Fruit fly (Drosophila melanogaster) whole organism, embryonic: ENCODE data around the gene CG14277.
A peak's percentile ranks its signal among the peaks of the same experiment; 100 is the strongest.

Experiments
- Abd-B ChIP-seq: fragments of 200-800 bp; sonication (Bioruptor generic); optimal IDR thresholded peaks from 2 replicates; lab custom pipeline; 2018; ENCODE audit warnings: missing biosample characterization, mild to moderate bottlenecking, missing genetic modification characterization, moderate library complexity
- Aef1 ChIP-seq: fragments of 200-800 bp; sonication (Bioruptor generic); IDR thresholded peaks from 3 replicates; pipeline ENCODE4 v1.3.6; 2022; ENCODE audit warnings: missing biosample characterization, missing genetic modification characterization
- BtbVII ChIP-seq: fragments of 200-800 bp; sonication (Bioruptor generic); optimal IDR thresholded peaks from 3 replicates; lab custom pipeline; 2017; ENCODE audit warnings: missing biosample characterization, mild to moderate bottlenecking, missing genetic modification characterization
- CG10431 ChIP-seq: fragments of 200-800 bp; sonication (Bioruptor generic); optimal IDR thresholded peaks from 3 replicates; lab custom pipeline; 2018; ENCODE audit warnings: missing biosample characterization, mild to moderate bottlenecking, missing genetic modification characterization
- CG11723 ChIP-seq: fragments of 200-800 bp; sonication (Bioruptor generic); optimal IDR thresholded peaks from 2 replicates; lab custom pipeline; 2017; ENCODE audit warnings: missing biosample characterization, mild to moderate bottlenecking, missing genetic modification characterization
- CG12236 ChIP-seq: fragments of 200-800 bp; sonication (Bioruptor generic); optimal IDR thresholded peaks from 2 replicates; lab custom pipeline; 2016; ENCODE audit warnings: missing biosample characterization, missing genetic modification characterization
- CG1233 ChIP-seq: fragments of 200-800 bp; sonication (Bioruptor generic); optimal IDR thresholded peaks from 4 replicates; lab custom pipeline; 2018; ENCODE audit warnings: missing biosample characterization, mild to moderate bottlenecking, missing genetic modification characterization
- CG14860 ChIP-seq: fragments of 200-800 bp; sonication (Bioruptor generic); IDR thresholded peaks from 3 replicates; pipeline ENCODE4 v1.3.6; 2022; ENCODE audit warnings: missing biosample characterization, missing genetic modification characterization; ENCODE audit not compliant: partially characterized antibody
- CG18011 ChIP-seq: fragments of 200-800 bp; sonication (Bioruptor generic); optimal IDR thresholded peaks from 2 replicates; lab custom pipeline; 2017; ENCODE audit warnings: missing biosample characterization, missing genetic modification characterization, mild to moderate bottlenecking, moderate library complexity, missing genotype
- CG18262 ChIP-seq: fragments of 200-800 bp; optimal IDR thresholded peaks from 3 replicates; lab custom pipeline; 2019; ENCODE audit warnings: missing biosample characterization, mild to moderate bottlenecking, missing genetic modification characterization, moderate library complexity
- CG18599 ChIP-seq: fragments of 200-800 bp; sonication (Bioruptor generic); optimal IDR thresholded peaks from 3 replicates; lab custom pipeline; 2017; ENCODE audit warnings: missing biosample characterization, missing genetic modification characterization, mild to moderate bottlenecking, moderate library complexity, missing genetic modification reagents
- CG30403 ChIP-seq: fragments of 200-800 bp; sonication (Bioruptor generic); optimal IDR thresholded peaks from 3 replicates; lab custom pipeline; 2016; ENCODE audit warnings: missing biosample characterization, missing genetic modification characterization
- CG31224 ChIP-seq: fragments of 200-800 bp; sonication (Bioruptor generic); IDR thresholded peaks from 2 replicates; pipeline ENCODE4 v1.3.6; 2022; ENCODE audit warnings: missing biosample characterization, missing genetic modification characterization
- CG32767 ChIP-seq: fragments of 200-800 bp; sonication (Bioruptor generic); IDR thresholded peaks from 2 replicates; pipeline ENCODE4 v1.3.6; 2022; ENCODE audit warnings: missing biosample characterization, missing genetic modification characterization
- CG4707 ChIP-seq: fragments of 200-800 bp; sonication (Bioruptor generic); optimal IDR thresholded peaks from 2 replicates; lab custom pipeline; 2018; ENCODE audit warnings: missing biosample characterization, mild to moderate bottlenecking, missing genetic modification characterization, moderate library complexity
- CG6175 ChIP-seq: fragments of 200-800 bp; sonication (Bioruptor generic); IDR thresholded peaks from 3 replicates; pipeline ENCODE4 v1.3.6; 2022; ENCODE audit warnings: missing biosample characterization, missing genetic modification characterization
- CG6813 ChIP-seq: fragments of 200-800 bp; sonication (Bioruptor generic); optimal IDR thresholded peaks from 2 replicates; lab custom pipeline; 2017; ENCODE audit warnings: missing biosample characterization, missing genetic modification characterization, mild to moderate bottlenecking, moderate library complexity, missing genetic modification reagents
- CG6854 ChIP-seq: fragments of 200-800 bp; sonication (Bioruptor generic); optimal IDR thresholded peaks from 3 replicates; lab custom pipeline; 2017; ENCODE audit warnings: missing biosample characterization, mild to moderate bottlenecking, missing genetic modification characterization
- CG7271 ChIP-seq: fragments of 200-800 bp; sonication (Bioruptor generic); optimal IDR thresholded peaks from 2 replicates; lab custom pipeline; 2018; ENCODE audit warnings: missing biosample characterization, mild to moderate bottlenecking, missing genetic modification characterization, moderate library complexity
- CG7556 ChIP-seq: fragments of 200-800 bp; sonication (Bioruptor generic); optimal IDR thresholded peaks from 2 replicates; lab custom pipeline; 2017; ENCODE audit warnings: missing biosample characterization, mild to moderate bottlenecking, missing genetic modification characterization
- CG7987 ChIP-seq: fragments of 200-800 bp; sonication (Bioruptor generic); optimal IDR thresholded peaks from 2 replicates; lab custom pipeline; 2018; ENCODE audit warnings: missing biosample characterization, mild to moderate bottlenecking, missing genetic modification characterization, moderate library complexity
- CG9215 ChIP-seq: fragments of 200-800 bp; sonication (Bioruptor generic); IDR thresholded peaks from 2 replicates; pipeline ENCODE4 v1.3.6; 2022; ENCODE audit warnings: missing biosample characterization, missing genetic modification characterization
- CG9797 ChIP-seq: fragments of 200-800 bp; sonication (Bioruptor generic); optimal IDR thresholded peaks from 3 replicates; lab custom pipeline; 2018; ENCODE audit warnings: missing biosample characterization, mild to moderate bottlenecking, missing genetic modification characterization
- CG9932 ChIP-seq: fragments of 200-800 bp; sonication (Bioruptor generic); IDR thresholded peaks from 2 replicates; pipeline ENCODE4 v1.3.6; 2022; ENCODE audit warnings: missing biosample characterization, missing genetic modification characterization
- CHES-1-like ChIP-seq: fragments of 200-800 bp; sonication (Bioruptor generic); optimal IDR thresholded peaks from 2 replicates; lab custom pipeline; 2016; ENCODE audit warnings: missing biosample characterization, missing genetic modification characterization
- Doc2 ChIP-seq: fragments of 200-800 bp; sonication (Bioruptor generic); IDR thresholded peaks from 2 replicates; pipeline ENCODE4 v1.3.6; 2022; ENCODE audit warnings: missing biosample characterization, missing genetic modification characterization
- Fer3 ChIP-seq: fragments of 200-800 bp; sonication (Bioruptor generic); optimal IDR thresholded peaks from 2 replicates; lab custom pipeline; 2018; ENCODE audit warnings: missing biosample characterization, mild to moderate bottlenecking, missing genetic modification characterization, moderate library complexity
- GATAe ChIP-seq: fragments of 200-800 bp; sonication (Bioruptor generic); conservative IDR thresholded peaks from 2 replicates; pipeline ENCODE4 v1.3.6; 2022; ENCODE audit warnings: missing biosample characterization, missing genetic modification characterization
- Gug ChIP-seq: fragments of 200-800 bp; sonication (Bioruptor generic); IDR thresholded peaks from 4 replicates; pipeline ENCODE4 v1.3.6; 2022; ENCODE audit warnings: missing biosample characterization, missing genetic modification characterization
- HmgD ChIP-seq: fragments of 200-800 bp; sonication (Bioruptor generic); optimal IDR thresholded peaks from 3 replicates; lab custom pipeline; 2016; ENCODE audit warnings: missing biosample characterization, missing genetic modification characterization
- Lhr ChIP-seq: fragments of 200-800 bp; sonication (Bioruptor generic); optimal IDR thresholded peaks from 3 replicates; lab custom pipeline; 2017; ENCODE audit warnings: mild to moderate bottlenecking, missing biosample characterization, missing genetic modification reagents, missing genetic modification characterization
- NC2β ChIP-seq: fragments of 200-800 bp; sonication (Bioruptor generic); optimal IDR thresholded peaks from 2 replicates; lab custom pipeline; 2016; ENCODE audit warnings: missing biosample characterization, missing genetic modification characterization
- Oaz ChIP-seq: fragments of 200-800 bp; sonication (Bioruptor generic); IDR thresholded peaks from 2 replicates; pipeline ENCODE4 v1.3.6; 2022; ENCODE audit warnings: missing biosample characterization, missing genetic modification characterization
- Six4 ChIP-seq: fragments of 200-800 bp; sonication (Bioruptor generic); optimal IDR thresholded peaks from 2 replicates; lab custom pipeline; 2016; ENCODE audit warnings: missing biosample characterization, missing genetic modification characterization
- Usf ChIP-seq: fragments of 200-800 bp; sonication (Bioruptor generic); optimal IDR thresholded peaks from 2 replicates; lab custom pipeline; 2017; ENCODE audit warnings: missing genotype, missing biosample characterization, missing genetic modification characterization
- abd-A ChIP-seq: fragments of 200-800 bp; sonication (Bioruptor generic); optimal IDR thresholded peaks from 3 replicates; lab custom pipeline; 2019; ENCODE audit warnings: missing biosample characterization, mild to moderate bottlenecking, missing genetic modification characterization, moderate library complexity
- bab2 ChIP-seq: fragments of 200-800 bp; sonication (Bioruptor generic); optimal IDR thresholded peaks from 2 replicates; lab custom pipeline; 2016; ENCODE audit warnings: missing biosample characterization, missing genetic modification characterization
- croc ChIP-seq: fragments of 200-800 bp; sonication (Bioruptor generic); conservative IDR thresholded peaks from 3 replicates; pipeline ENCODE4 v1.3.6; 2022; ENCODE audit warnings: missing biosample characterization, missing genetic modification characterization
- cwo ChIP-seq: fragments of 200-800 bp; sonication (Bioruptor generic); optimal IDR thresholded peaks from 3 replicates; lab custom pipeline; 2017; ENCODE audit warnings: missing biosample characterization, missing genetic modification characterization, mild to moderate bottlenecking, moderate library complexity, missing genetic modification reagents
- en ChIP-seq: fragments of 200-800 bp; sonication (Bioruptor generic); optimal IDR thresholded peaks from 2 replicates; lab custom pipeline; 2016; ENCODE audit warnings: missing biosample characterization, missing genetic modification characterization
- ind ChIP-seq: fragments of 200-800 bp; sonication (Bioruptor generic); optimal IDR thresholded peaks from 3 replicates; lab custom pipeline; 2016; ENCODE audit warnings: missing biosample characterization, missing genetic modification characterization
- insv ChIP-seq, 2 experiments: fragments of 200-800 bp; sonication (Bioruptor generic); optimal IDR thresholded peaks; 3 replicates each; lab custom pipeline; 2016 to 2018; ENCODE audit warnings: missing biosample characterization in 2 of 2, missing genetic modification characterization in 2 of 2
- odd ChIP-seq: fragments of 200-800 bp; sonication (Bioruptor generic); optimal IDR thresholded peaks from 2 replicates; lab custom pipeline; 2017; ENCODE audit warnings: missing biosample characterization, mild to moderate bottlenecking, missing genetic modification characterization
- p53 ChIP-seq: fragments of 200-800 bp; sonication (Bioruptor generic); optimal IDR thresholded peaks from 2 replicates; lab custom pipeline; 2016; ENCODE audit warnings: missing biosample characterization, missing genetic modification characterization
- tgo ChIP-seq: fragments of 200-800 bp; sonication (Bioruptor generic); IDR thresholded peaks from 3 replicates; pipeline ENCODE4 v1.3.6; 2022; ENCODE audit warnings: missing biosample characterization, missing genetic modification characterization
- tin ChIP-seq: fragments of 200-800 bp; sonication (Bioruptor generic); optimal IDR thresholded peaks from 3 replicates; lab custom pipeline; 2016; ENCODE audit warnings: missing biosample characterization, missing genetic modification characterization
- tup ChIP-seq: fragments of 200-800 bp; sonication (Bioruptor generic); optimal IDR thresholded peaks from 2 replicates; lab custom pipeline; 2016; ENCODE audit warnings: missing biosample characterization, mild to moderate bottlenecking, missing genetic modification characterization, moderate library complexity
- vvl ChIP-seq: fragments of 200-800 bp; sonication (Bioruptor generic); IDR thresholded peaks from 2 replicates; pipeline ENCODE4 v1.3.6; 2022; ENCODE audit warnings: missing biosample characterization, missing genetic modification characterization
- wdn ChIP-seq: fragments of 200-800 bp; sonication (Bioruptor generic); IDR thresholded peaks from 2 replicates; pipeline ENCODE4 v1.3.6; 2022; ENCODE audit warnings: missing biosample characterization, missing genetic modification characterization
- yki ChIP-seq: fragments of >200 bp; optimal IDR thresholded peaks from 3 replicates; lab custom pipeline; 2018

CG14277 gene

DNA sequence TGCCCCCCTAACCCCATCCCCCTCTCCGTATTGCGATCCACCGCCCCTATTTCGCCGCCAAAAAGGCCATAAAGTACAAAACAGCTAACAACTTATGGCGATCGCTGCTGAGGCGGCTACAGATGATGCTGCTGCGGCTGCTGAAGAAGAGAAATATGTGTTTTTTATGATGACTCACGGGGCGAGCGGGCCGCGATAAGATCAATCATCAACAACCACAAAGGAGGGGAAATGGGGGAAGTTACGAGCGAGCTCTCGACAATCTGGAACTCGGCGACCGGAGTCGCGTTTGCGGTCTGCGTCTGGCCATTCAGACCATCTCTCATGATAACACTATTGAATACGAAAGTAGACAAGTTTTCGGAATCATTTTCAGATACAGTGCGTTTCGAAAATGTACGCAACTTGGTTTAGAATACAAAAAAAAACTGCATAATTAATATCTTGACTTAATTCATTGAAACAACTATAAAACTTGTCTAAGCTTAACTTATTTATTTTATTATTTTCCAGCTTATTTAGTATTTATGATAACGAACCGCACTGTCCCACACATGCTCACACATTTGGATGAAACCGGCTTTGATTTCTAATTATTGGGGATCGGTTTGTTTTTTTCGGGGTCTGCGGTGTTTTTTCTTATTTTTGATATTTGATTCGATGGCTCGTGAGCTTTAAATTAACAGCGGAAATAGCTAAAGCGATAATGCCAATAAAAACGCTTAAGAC is 50.0 kb downstream of the CG14277 start (continued):
- TF ChIP-seq Gug: peak; percentile 91
- TF ChIP-seq CG9932: peak; percentile 97
- TF ChIP-seq Doc2 (GFP tag; lab: Robert Waterston, UW): peak; percentile 76
- peak; percentile 81 for TF ChIP-seq Usf (GFP tag; lab: Kevin White, UChicago)
- no peak for TF ChIP-seq CG14860 (GFP tag; lab: Robert Waterston, UW)
- peak; percentile 94 for TF ChIP-seq cwo (GFP tag; lab: Kevin White, UChicago)
- peak; percentile 97 for TF ChIP-seq CG18262 (tag; lab: Kevin White, UChicago)
- peak; percentile 87 for TF ChIP-seq Abd-B
- peak; percentile 92 for TF ChIP-seq CG9215 (GFP tag; lab: Robert Waterston, UW)
- TF ChIP-seq tin (GFP tag; lab: Kevin White, UChicago): peak; percentile 95
- peak; percentile 92 for TF ChIP-seq CHES-1-like (GFP tag; lab: Kevin White, UChicago)
- peak; percentile 89 for TF ChIP-seq Lhr (GFP tag; lab: Kevin White, UChicago)
- TF ChIP-seq tgo: peak; percentile 97
- peak; percentile 94 for TF ChIP-seq CG6813 (GFP tag; lab: Kevin White, UChicago)
- TF ChIP-seq CG7987 (GFP tag; lab: Kevin White, UChicago): peak; percentile 86
- TF ChIP-seq CG10431 (GFP tag; lab: Kevin White, UChicago): peak; percentile 91
- peak; percentile 90 for TF ChIP-seq NC2β (GFP tag; lab: Kevin White, UChicago)
- peak; percentile 95 for TF ChIP-seq ind (GFP tag; lab: Kevin White, UChicago)
- peak; percentile 90 for TF ChIP-seq Oaz (GFP tag; lab: Robert Waterston, UW)
- TF ChIP-seq CG11723: peak; percentile 92
- peak; percentile 94 for TF ChIP-seq CG31224
- TF ChIP-seq GATAe (GFP tag; lab: Robert Waterston, UW): peak; percentile 87
- TF ChIP-seq insv (GFP tag; optimal IDR thresholded peaks at IDR 0.05; lab: Kevin White, UChicago): peak; percentile 42 to 77
- peak; percentile 92 for TF ChIP-seq CG6175 (GFP tag; lab: Robert Waterston, UW)
- TF ChIP-seq vvl: peak; percentile 99
- TF ChIP-seq CG6854 (GFP tag; lab: Kevin White, UChicago): peak; percentile 92
- peak; percentile 94 for TF ChIP-seq CG32767
- peak; percentile 96 for TF ChIP-seq Fer3
- TF ChIP-seq CG30403 (GFP tag; lab: Kevin White, UChicago): peak; percentile 96
- TF ChIP-seq Six4 (GFP tag; lab: Kevin White, UChicago): peak; percentile 95
- TF ChIP-seq CG12236 (GFP tag; lab: Kevin White, UChicago): peak; percentile 90
- peak; percentile 97 for TF ChIP-seq CG7556 (GFP tag; lab: Kevin White, UChicago)
- peak; percentile 86 for TF ChIP-seq CG4707 (GFP tag; lab: Kevin White, UChicago)
- peak; percentile 95 for TF ChIP-seq odd (GFP tag; lab: Kevin White, UChicago)
- peak; percentile 63 for TF ChIP-seq p53 (GFP tag; lab: Kevin White, UChicago)
- TF ChIP-seq CG1233 (GFP tag; lab: Kevin White, UChicago): peak; percentile 94
- TF ChIP-seq CG18599: peak; percentile 97
- peak; percentile 93 for TF ChIP-seq en
- peak; percentile 95 for TF ChIP-seq croc (GFP tag; lab: Robert Waterston, UW)
- TF ChIP-seq BtbVII (GFP tag; lab: Kevin White, UChicago): peak; percentile 94
- peak; percentile 94 for TF ChIP-seq Aef1 (GFP tag; lab: Robert Waterston, UW)
- TF ChIP-seq CG18011 (GFP tag; lab: Kevin White, UChicago): peak; percentile 84
- peak; percentile 80 for TF ChIP-seq CG7271
- peak; percentile 88 for TF ChIP-seq tup (GFP tag; lab: Kevin White, UChicago)
- TF ChIP-seq HmgD: peak; percentile 75
- no peak for TF ChIP-seq yki (lab: Kevin White, UChicago)
- TF ChIP-seq abd-A (tag; lab: Kevin White, UChicago): peak; percentile 98
- peak; percentile 97 for TF ChIP-seq wdn
- TF ChIP-seq bab2 (GFP tag; lab: Kevin White, UChicago): peak; percentile 90
- peak; percentile 38 for TF ChIP-seq CG9797 (GFP tag; lab: Kevin White, UChicago)
